Worm (Caenorhabditis elegans) whole organism, L4 larva: ENCODE results near the gene sdc-2.

Experiments
- F44E2.7 ChIP-seq: fragments of 200-800 bp; sonication (Bioruptor generic); IDR thresholded peaks from 2 replicates; pipeline ENCODE4 v2.1.2; 2022; ENCODE audit warnings: missing genetic modification characterization, missing compliant biosample characterization
- R02D3.7 ChIP-seq: fragments of 150-350 bp; sonication (generic microtip); optimal IDR thresholded peaks from 3 replicates; lab custom pipeline; 2014; ENCODE audit warnings: missing biosample characterization, missing genetic modification characterization
- T20F7.1 ChIP-seq: fragments of 200-800 bp; sonication (Bioruptor generic); optimal IDR thresholded peaks from 2 replicates; lab custom pipeline; 2018; ENCODE audit warnings: mild to moderate bottlenecking, missing genetic modification characterization, missing compliant biosample characterization
- aly-2 ChIP-seq: sonication (generic microtip); optimal IDR thresholded peaks from 2 replicates; lab custom pipeline; 2018; ENCODE audit warnings: missing biosample characterization, missing genetic modification characterization
- ceh-20 ChIP-seq: fragments of 200-800 bp; sonication (Bioruptor generic); IDR thresholded peaks from 2 replicates; pipeline ENCODE4 v1.3.6; 2022; ENCODE audit warnings: missing genetic modification reagents, missing genetic modification characterization, missing compliant biosample characterization
- ceh-62 ChIP-seq: sonication (generic microtip); optimal IDR thresholded peaks from 2 replicates; lab custom pipeline; 2017; ENCODE audit warnings: missing biosample characterization, missing genetic modification characterization
- ces-1 ChIP-seq: fragments of 150-350 bp; sonication (generic microtip); optimal IDR thresholded peaks from 4 replicates; lab custom pipeline; 2014; ENCODE audit warnings: missing biosample characterization, missing genetic modification reagents, missing genetic modification characterization
- daf-16 ChIP-seq, 3 experiments: sonication (generic microtip); optimal IDR thresholded peaks; 2 replicates each; lab custom pipeline; 2016 to 2017; ENCODE audit warnings: missing genetic modification characterization in 3 of 3, missing genetic modification reagents in 3 of 3, mild to moderate bottlenecking in 2 of 3, missing compliant biosample characterization in 2 of 3, missing biosample characterization in 1 of 3, moderate library complexity in 1 of 3
- egl-27 ChIP-seq: sonication (generic microtip); optimal IDR thresholded peaks from 3 replicates; lab custom pipeline; 2017; ENCODE audit warnings: missing biosample characterization, missing genetic modification reagents, missing genetic modification characterization
- fkh-10 ChIP-seq: fragments of 150-350 bp; optimal IDR thresholded peaks from 2 replicates; lab custom pipeline; 2014; ENCODE audit warnings: missing biosample characterization, missing genetic modification reagents, missing genetic modification characterization
- hlh-11 ChIP-seq: fragments of 200-800 bp; sonication (Bioruptor generic); optimal IDR thresholded peaks from 2 replicates; lab custom pipeline; 2018; ENCODE audit warnings: mild to moderate bottlenecking, missing genetic modification characterization, missing compliant biosample characterization
- hlh-30 ChIP-seq: sonication (generic microtip); optimal IDR thresholded peaks from 2 replicates; lab custom pipeline; 2017; ENCODE audit warnings: antibody characterized with exemption, mild to moderate bottlenecking, missing genetic modification characterization, missing compliant biosample characterization; ENCODE audit not compliant: insufficient read depth
- hmg-1.1 ChIP-seq: fragments of 200-800 bp; sonication (Bioruptor generic); IDR thresholded peaks from 2 replicates; pipeline ENCODE4 v1.3.6; 2022; ENCODE audit warnings: missing genetic modification reagents, missing genetic modification characterization, missing compliant biosample characterization
- lin-13 ChIP-seq: fragments of 150-350 bp; optimal IDR thresholded peaks from 2 replicates; lab custom pipeline; 2014; ENCODE audit warnings: missing biosample characterization, missing genetic modification reagents, missing genetic modification characterization
- lsy-2 ChIP-seq, 2 experiments: fragments of 150-350 bp in 1 of 2; sonication (generic microtip) in 1 of 2; optimal IDR thresholded peaks; 2 replicates each; lab custom pipeline; 2014 to 2017; ENCODE audit warnings: missing biosample characterization in 2 of 2, missing genetic modification characterization in 2 of 2
- mdl-1 ChIP-seq, 2 experiments: fragments of 150-350 bp in 1 of 2; sonication (generic microtip) in 1 of 2; optimal IDR thresholded peaks; 2 replicates each; lab custom pipeline; 2014 to 2017; ENCODE audit warnings: missing biosample characterization in 2 of 2, missing genetic modification characterization in 2 of 2
- mep-1 ChIP-seq: fragments of 150-350 bp; sonication (generic microtip); optimal IDR thresholded peaks from 3 replicates; lab custom pipeline; 2014; ENCODE audit warnings: missing biosample characterization, missing genetic modification characterization
- mxl-3 ChIP-seq: fragments of 200-800 bp; sonication (Bioruptor generic); optimal IDR thresholded peaks from 2 replicates; lab custom pipeline; 2018; ENCODE audit warnings: mild to moderate bottlenecking, missing genetic modification characterization, missing compliant biosample characterization
- nhr-102 ChIP-seq: sonication (generic microtip); optimal IDR thresholded peaks from 2 replicates; lab custom pipeline; 2016; ENCODE audit warnings: mild to moderate bottlenecking, missing genetic modification characterization, moderate library complexity, missing compliant biosample characterization
- nhr-111 ChIP-seq: fragments of 200-800 bp; sonication (Bioruptor generic); optimal IDR thresholded peaks from 2 replicates; lab custom pipeline; 2018; ENCODE audit warnings: mild to moderate bottlenecking, missing genetic modification characterization, missing compliant biosample characterization
- nhr-28 ChIP-seq: fragments of 150-350 bp; optimal IDR thresholded peaks from 2 replicates; lab custom pipeline; 2014; ENCODE audit warnings: missing biosample characterization, missing genetic modification characterization
- nhr-42 ChIP-seq: fragments of 200-800 bp; sonication (Bioruptor generic); IDR thresholded peaks from 2 replicates; pipeline ENCODE4 v1.3.6; 2022; ENCODE audit warnings: missing genetic modification characterization, missing compliant biosample characterization
- nhr-77 ChIP-seq: fragments of 150-350 bp; optimal IDR thresholded peaks from 2 replicates; lab custom pipeline; 2014; ENCODE audit warnings: missing biosample characterization, missing genetic modification characterization
- pha-4 ChIP-seq, 2 experiments: fragments of 150-350 bp in 1 of 2; fragments of 200-800 bp in 1 of 2; sonication (Bioruptor generic) in 1 of 2; IDR thresholded peaks in 1 of 2; optimal IDR thresholded peaks in 1 of 2; 2 replicates each; pipeline versions ENCODE4 v1.3.6 to Lab custom; 2014 to 2022; ENCODE audit warnings: missing genetic modification characterization in 2 of 2, missing genetic modification reagents in 2 of 2, missing biosample characterization in 1 of 2, missing compliant biosample characterization in 1 of 2
- php-3 ChIP-seq: fragments of 200-800 bp; sonication (Bioruptor generic); IDR thresholded peaks from 2 replicates; pipeline ENCODE4 v1.3.6; 2022; ENCODE audit warnings: missing genetic modification reagents, missing genetic modification characterization, missing compliant biosample characterization
- rbr-2 ChIP-seq: sonication (generic microtip); optimal IDR thresholded peaks from 2 replicates; lab custom pipeline; 2016; ENCODE audit warnings: missing genotype, missing genetic modification characterization, missing compliant biosample characterization
- saeg-2 ChIP-seq: fragments of 200-800 bp; sonication (Bioruptor generic); IDR thresholded peaks from 2 replicates; pipeline ENCODE4 v1.3.6; 2022; ENCODE audit warnings: missing genetic modification reagents, missing genetic modification characterization, missing compliant biosample characterization
- sdz-12 ChIP-seq: fragments of 200-800 bp; sonication (Bioruptor generic); optimal IDR thresholded peaks from 2 replicates; lab custom pipeline; 2018; ENCODE audit warnings: mild to moderate bottlenecking, missing genetic modification characterization, missing compliant biosample characterization
- snpc-1.2 ChIP-seq: fragments of 200-800 bp; sonication (Bioruptor generic); IDR thresholded peaks from 2 replicates; pipeline ENCODE4 v1.3.6; 2022; ENCODE audit warnings: missing genetic modification reagents, missing genetic modification characterization, missing compliant biosample characterization
- tag-97 ChIP-seq: fragments of 200-800 bp; sonication (Bioruptor generic); IDR thresholded peaks from 2 replicates; pipeline ENCODE4 v1.3.6; 2022; ENCODE audit warnings: missing genetic modification characterization, missing compliant biosample characterization
- tra-1 ChIP-seq: fragments of 200-800 bp; sonication (Bioruptor generic); IDR thresholded peaks from 2 replicates; pipeline ENCODE4 v1.3.6; 2022; ENCODE audit warnings: missing genetic modification reagents, missing genetic modification characterization, missing compliant biosample characterization
- unc-39 ChIP-seq: sonication (generic microtip); optimal IDR thresholded peaks from 2 replicates; lab custom pipeline; 2017; ENCODE audit warnings: missing biosample characterization, missing genetic modification characterization
- unc-62 ChIP-seq, 3 experiments: fragments of 150-350 bp in 1 of 3; sonication (generic microtip); optimal IDR thresholded peaks in 2 of 3; peaks in 1 of 3; 1 replicate in 1 of 3; 2 replicates in 2 of 3; lab custom pipeline; 2014 to 2017; ENCODE audit warnings: missing biosample characterization in 3 of 3, missing genetic modification characterization in 3 of 3, missing genetic modification reagents in 3 of 3, missing genotype in 1 of 3
- ztf-11 ChIP-seq: fragments of 150-350 bp; optimal IDR thresholded peaks from 2 replicates; lab custom pipeline; 2014; ENCODE audit warnings: missing biosample characterization, missing genetic modification characterization

The sdc-2 gene

DNA sequence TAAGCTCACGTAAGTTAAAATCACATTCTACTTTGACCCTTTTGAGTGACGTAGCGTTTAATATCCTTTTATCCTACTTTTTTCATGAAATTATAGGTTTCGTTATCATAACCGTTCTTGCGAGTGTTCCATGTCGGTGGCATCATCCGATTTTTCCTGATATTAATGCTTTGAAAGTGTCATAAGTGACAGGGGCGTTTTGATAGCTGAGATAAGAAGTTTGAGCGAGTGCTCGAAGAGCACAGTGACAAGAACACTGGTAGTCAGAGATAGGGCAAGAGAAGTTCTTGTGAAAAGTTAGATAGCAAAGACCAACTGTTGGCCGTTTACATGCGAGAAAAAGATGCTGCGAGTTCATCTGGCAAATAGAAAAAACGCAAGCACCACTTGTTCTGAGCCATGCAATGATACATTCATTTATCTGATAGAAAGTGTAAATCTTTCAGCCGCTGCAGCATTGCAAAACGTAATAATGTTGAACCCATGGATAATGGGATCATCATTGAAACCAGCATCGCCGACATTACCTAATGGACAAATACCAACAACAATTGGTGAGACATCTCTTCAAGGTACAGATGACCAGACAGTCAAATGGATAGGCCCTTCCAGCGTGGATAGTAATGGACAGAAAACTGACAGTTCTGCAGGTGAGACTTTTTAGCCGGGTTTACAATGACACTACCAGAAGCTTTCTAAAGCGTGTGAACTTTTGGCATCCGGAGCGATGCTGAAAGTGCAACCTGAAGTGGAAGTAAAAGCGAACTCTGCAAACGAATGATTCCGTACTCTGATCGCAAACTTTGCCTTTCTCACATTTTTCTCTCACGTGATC is 41.3 kb upstream of the sdc-2 start (continued):
- no peak for TF ChIP-seq hmg-1.1 (GFP tag; lab: Robert Waterston, UW)
- no peak for TF ChIP-seq nhr-111 (GFP tag; lab: Kevin White, UChicago)
- TF ChIP-seq nhr-102 (tag; lab: Kevin White, UChicago), result no peak
- peak; percentile 27; the same call in 1 of the 2 replicates for TF ChIP-seq pha-4 (GFP tag; IDR thresholded peaks at IDR 0.05; lab: Robert Waterston, UW)
- TF ChIP-seq pha-4 (tag; optimal IDR thresholded peaks at IDR 0.05; lab: Kevin White, UChicago), result no peak
- TF ChIP-seq unc-39 (tag; lab: Kevin White, UChicago), result no peak
- TF ChIP-seq ceh-62 (tag; lab: Kevin White, UChicago), result no peak
- no peak for TF ChIP-seq R02D3.7 (tag; lab: Kevin White, UChicago)
- TF ChIP-seq php-3 (GFP tag; lab: Robert Waterston, UW), result peak; percentile 71

DNA sequence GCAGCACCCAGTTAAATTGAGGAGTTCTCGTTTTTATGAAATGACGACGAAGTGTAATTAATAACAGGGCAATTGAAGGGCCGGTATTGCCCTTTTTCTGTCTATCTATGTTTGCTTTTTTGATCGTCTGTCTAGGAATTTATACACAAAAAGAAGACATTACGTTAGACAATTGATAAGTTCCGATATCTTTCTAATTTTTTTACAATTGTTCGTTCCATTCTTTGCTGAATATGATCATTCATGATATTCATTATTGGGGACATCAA is 40.7 kb upstream of the sdc-2 start:
- TF ChIP-seq nhr-28 (tag; lab: Kevin White, UChicago), result peak; percentile 6
- peak; percentile 40 for TF ChIP-seq hlh-11
- TF ChIP-seq snpc-1.2, result no peak
- peak; percentile 58 for TF ChIP-seq nhr-77
- TF ChIP-seq mep-1 (tag; lab: Kevin White, UChicago), result peak; percentile 27
- no peak for TF ChIP-seq F44E2.7 (GFP tag; lab: Robert Waterston, UW)
- TF ChIP-seq tag-97 (GFP tag; lab: Robert Waterston, UW), result no peak
- no peak for TF ChIP-seq egl-27 (tag; lab: Kevin White, UChicago)
- TF ChIP-seq daf-16 (GFP tag; optimal IDR thresholded peaks at IDR 0.05; lab: Kevin White, UChicago), result no peak
- peak; percentile 21 for TF ChIP-seq daf-16 (tag; optimal IDR thresholded peaks at IDR 0.05; lab: Kevin White, UChicago)
- TF ChIP-seq hlh-30 (tag; lab: Kevin White, UChicago), result peak; percentile 23
- TF ChIP-seq rbr-2 (tag; lab: Kevin White, UChicago), result no peak
- peak; percentile 3; the same call in 1 of the 2 replicates for TF ChIP-seq tra-1 (GFP tag; lab: Robert Waterston, UW)
- TF ChIP-seq T20F7.1 (GFP tag; lab: Kevin White, UChicago), result peak; percentile 38

DNA sequence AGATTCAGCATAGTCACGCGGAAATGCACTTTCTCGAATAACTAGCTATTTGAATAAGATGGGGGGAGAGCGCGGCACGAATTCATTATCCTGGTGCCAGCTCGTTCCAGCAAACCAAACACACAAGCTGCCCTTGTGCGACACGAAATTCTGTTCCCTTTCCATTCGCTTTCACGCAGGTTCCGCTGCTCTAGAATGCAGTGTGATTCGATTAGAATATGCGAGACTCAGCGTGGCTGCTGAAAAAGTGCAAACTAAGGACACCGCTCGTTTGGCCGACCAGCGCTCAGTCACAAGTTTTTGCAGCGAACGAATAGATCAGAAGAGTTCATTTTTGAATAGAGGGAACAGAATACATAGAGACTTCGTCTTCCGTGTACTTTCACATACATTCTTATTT is 40.4 kb upstream of the sdc-2 start:
- no peak for TF ChIP-seq fkh-10 (GFP tag; lab: Kevin White, UChicago)
- peak; percentile 50; the same call in 1 of the 2 replicates for TF ChIP-seq saeg-2
- TF ChIP-seq sdz-12 (GFP tag; lab: Kevin White, UChicago), result no peak
- TF ChIP-seq lin-13 (GFP tag; lab: Kevin White, UChicago), result no peak
- TF ChIP-seq nhr-42, result 0 out of 2 replicates have a peak, but pooled peaks have one; percentile 10
- TF ChIP-seq lsy-2 (tag; optimal IDR thresholded peaks at IDR 0.05; lab: Kevin White, UChicago), result peak in 1 of 2 experiments; percentile 53
- peak; percentile 68 for TF ChIP-seq ces-1
- TF ChIP-seq mdl-1 (tag; optimal IDR thresholded peaks at IDR 0.05; lab: Kevin White, UChicago), result peak in 1 of 2 experiments; percentile 46
- peak; percentile 34; the same call in 1 of the 2 replicates for TF ChIP-seq hmg-1.1 (GFP tag; lab: Robert Waterston, UW)
- TF ChIP-seq ceh-20, result 0 out of 2 replicates have a peak, but pooled peaks have one; percentile 45
- TF ChIP-seq aly-2 (tag; lab: Kevin White, UChicago), result no peak
- TF ChIP-seq mxl-3 (GFP tag; lab: Kevin White, UChicago), result peak; percentile 15
- peak; percentile 72 for TF ChIP-seq hlh-30 (tag; lab: Kevin White, UChicago)
- 0 out of 2 replicates have a peak, but pooled peaks have one; percentile 19 for TF ChIP-seq php-3 (GFP tag; lab: Robert Waterston, UW)
- peak in 1 of 2 experiments; percentile 98 for TF ChIP-seq unc-62 (GFP tag; optimal IDR thresholded peaks at IDR 0.05 in 1 of 2; lab: Kevin White, UChicago)
- no peak for TF ChIP-seq unc-62 (tag; optimal IDR thresholded peaks at IDR 0.05; lab: Kevin White, UChicago)
- no peak for TF ChIP-seq ztf-11 (tag; lab: Kevin White, UChicago)
- TF ChIP-seq, all 104 proteins: peak for 11
